Worm (Caenorhabditis elegans): ENCODE results near the gene W03A5.6.

- TF ChIP-seq lin-13 (GFP tag; optimal IDR thresholded peaks at IDR 0.05): no peak
- peak; percentile 9 for TF ChIP-seq dpl-1 (GFP tag; optimal IDR thresholded peaks at IDR 0.05)
- TF ChIP-seq pha-4 (GFP tag; IDR thresholded peaks at IDR 0.05): no peak
- TF ChIP-seq pha-4 (tag; optimal IDR thresholded peaks at IDR 0.05): no peak
- TF ChIP-seq unc-62 (GFP tag; optimal IDR thresholded peaks at IDR 0.05 in 1 of 2): no peak
- no peak for TF ChIP-seq unc-62 (tag; optimal IDR thresholded peaks at IDR 0.05)
- no peak for TF ChIP-seq duxl-1 (tag; optimal IDR thresholded peaks at IDR 0.05; ENCODE audit: poor library complexity)
- TF ChIP-seq nhr-77 (tag; optimal IDR thresholded peaks at IDR 0.05): no peak
- no peak for TF ChIP-seq nhr-76 (tag; optimal IDR thresholded peaks at IDR 0.05)
- TF ChIP-seq ama-1 (optimal IDR thresholded peaks at IDR 0.05): no peak
Measured at ce11 chrIII:5472693-5473092, 32.3 kb upstream of the W03A5.6 start.
